Worm (Caenorhabditis elegans): Measurements from ENCODE around the gene rhr-2.

rhr-2 gene

ce11 chrV:11755848-11756247 is 25.9 kb upstream of the rhr-2 start:
- no peak for TF ChIP-seq pax-1 (tag; optimal IDR thresholded peaks at IDR 0.05)
- TF ChIP-seq sox-2 (GFP tag; IDR thresholded peaks at IDR 0.05): no peak
- no peak for TF ChIP-seq hlh-13 (GFP tag; optimal IDR thresholded peaks at IDR 0.05)
- no peak for TF ChIP-seq hlh-30 (tag; optimal IDR thresholded peaks at IDR 0.05; ENCODE audit: insufficient read depth)
- no peak for TF ChIP-seq ceh-22 (tag; optimal IDR thresholded peaks at IDR 0.05)
- TF ChIP-seq tbx-2 (tag; optimal IDR thresholded peaks at IDR 0.05): no peak
- TF ChIP-seq ztf-16 (tag; optimal IDR thresholded peaks at IDR 0.05): no peak
- TF ChIP-seq pqm-1 (tag; optimal IDR thresholded peaks at IDR 0.05): no peak
- no peak for TF ChIP-seq dve-1 (tag; optimal IDR thresholded peaks at IDR 0.05)
- TF ChIP-seq pag-3 (tag; optimal IDR thresholded peaks at IDR 0.05; ENCODE audit: borderline replicate concordance): no peak
- TF ChIP-seq hlh-15 (tag; optimal IDR thresholded peaks at IDR 0.05): no peak
- no peak for TF ChIP-seq nhr-232 (tag; optimal IDR thresholded peaks at IDR 0.05)
- TF ChIP-seq elt-4 (tag; optimal IDR thresholded peaks at IDR 0.05): no peak
- no peak for TF ChIP-seq nhr-11 (tag; optimal IDR thresholded peaks at IDR 0.05)
- no peak for TF ChIP-seq ceh-9 (tag; optimal IDR thresholded peaks at IDR 0.05)

- TF ChIP-seq fax-1 (tag; optimal IDR thresholded peaks at IDR 0.05) (no peak), ref-2 (tag; optimal IDR thresholded peaks at IDR 0.05) (no peak), ttx-3 (tag; optimal IDR thresholded peaks at IDR 0.05) (no peak), hlh-6 (tag; optimal IDR thresholded peaks at IDR 0.05) (no peak), C38D4.7 (GFP tag; optimal IDR thresholded peaks at IDR 0.05) (no peak), pha-4 (tag; optimal IDR thresholded peaks at IDR 0.05) (no peak), unc-86 (tag; optimal IDR thresholded peaks at IDR 0.05) (no peak), lim-6 (tag; optimal IDR thresholded peaks at IDR 0.05) (no peak), ceh-30 (tag; optimal IDR thresholded peaks at IDR 0.05) (no peak), nhr-11 (tag; optimal IDR thresholded peaks at IDR 0.05) (no peak), ceh-31 (tag; optimal IDR thresholded peaks at IDR 0.05) (no peak), pat-9 (tag; optimal IDR thresholded peaks at IDR 0.05) (no peak), pag-3 (tag; optimal IDR thresholded peaks at IDR 0.05; ENCODE audit: borderline replicate concordance) (no peak), Y22D7AL.16 (tag; optimal IDR thresholded peaks at IDR 0.05) (no peak), ceh-45 (GFP tag; IDR thresholded peaks at IDR 0.05) (no peak), sox-2 (GFP tag; IDR thresholded peaks at IDR 0.05) (no peak), unc-42 (tag; optimal IDR thresholded peaks at IDR 0.05) (no peak)
These were observed 21.5 kb upstream of the rhr-2 start for ce11 chrV:11751480-11751879.

DNA sequence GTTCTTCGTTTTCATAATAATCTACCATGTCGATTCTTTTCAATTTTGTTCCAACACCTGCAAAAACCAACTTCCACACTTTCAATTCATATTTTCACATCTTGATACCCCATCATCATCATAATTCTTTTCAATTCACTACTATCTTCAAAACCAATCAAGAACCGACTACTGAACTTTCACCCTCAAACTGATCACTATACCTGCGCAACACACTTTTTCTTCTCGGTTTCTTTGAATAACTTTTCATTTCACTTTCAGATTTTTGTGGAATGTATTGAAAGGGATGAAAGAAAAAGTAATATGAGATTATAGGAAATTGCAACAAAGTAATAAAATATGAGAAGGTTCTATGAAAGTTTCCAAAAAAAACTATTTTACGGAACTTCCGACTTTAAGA is 11.1 kb upstream of the rhr-2 start:
- no peak for TF ChIP-seq dve-1 (tag; optimal IDR thresholded peaks at IDR 0.05)
- no peak for TF ChIP-seq pha-2 (tag; optimal IDR thresholded peaks at IDR 0.05)
- no peak for TF ChIP-seq eyg-1 (tag; optimal IDR thresholded peaks at IDR 0.05)
- TF ChIP-seq ceh-24 (tag; optimal IDR thresholded peaks at IDR 0.05): no peak

DNA sequence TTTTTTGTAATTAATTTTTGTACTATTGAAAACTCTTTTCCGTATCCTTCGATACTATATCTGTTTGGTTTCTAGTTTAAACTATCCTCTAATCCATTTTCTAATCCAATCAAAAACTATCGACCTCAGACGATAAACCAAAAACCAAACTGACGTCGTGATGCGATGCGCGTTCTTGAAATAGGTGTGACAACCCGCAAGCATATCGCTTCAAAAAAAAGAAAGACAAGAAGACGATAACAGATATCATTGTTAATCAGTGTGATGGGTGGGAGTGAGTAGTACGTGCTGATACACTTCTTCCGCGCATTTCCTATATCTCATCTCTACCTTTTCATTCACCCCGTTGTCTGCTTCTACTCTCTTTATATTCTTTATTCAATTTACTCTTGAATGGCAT is 9.9 kb upstream of the rhr-2 start, which contains the start of gene T04F3.1:
Gene T04F3.1 (plus strand): TSS at position 246 of the 400 bp plus-strand sequence.
- TF ChIP-seq eyg-1 (tag; optimal IDR thresholded peaks at IDR 0.05): no peak
- no peak for TF ChIP-seq ceh-9 (tag; optimal IDR thresholded peaks at IDR 0.05)

DNA sequence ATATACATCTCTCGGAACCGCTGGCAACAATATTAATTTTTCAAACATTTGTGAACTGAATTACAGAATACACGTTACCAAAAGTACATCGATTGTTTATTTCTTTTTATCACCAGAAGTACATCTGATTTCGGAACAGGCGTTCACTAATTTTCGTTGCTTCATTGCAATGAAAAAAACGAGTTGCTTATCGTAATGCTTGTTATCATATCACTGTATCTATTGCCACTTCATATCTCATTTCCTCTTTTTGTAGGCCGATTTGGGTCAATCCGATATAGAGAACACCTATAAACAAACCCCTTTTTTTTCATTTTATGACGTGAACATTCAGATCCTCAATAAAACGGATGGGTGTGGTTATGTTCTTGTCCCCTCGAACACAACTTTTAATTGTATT is 7.4 kb upstream of the rhr-2 start:
- TF ChIP-seq unc-42 (tag; optimal IDR thresholded peaks at IDR 0.05): no peak
- no peak for TF ChIP-seq odd-2 (tag; optimal IDR thresholded peaks at IDR 0.05)
- no peak for TF ChIP-seq ztf-16 (tag; optimal IDR thresholded peaks at IDR 0.05)
- TF ChIP-seq dmd-4 (tag; optimal IDR thresholded peaks at IDR 0.05; ENCODE audit: borderline replicate concordance): no peak
- TF ChIP-seq Y22D7AL.16 (tag; optimal IDR thresholded peaks at IDR 0.05): no peak
- TF ChIP-seq ceh-18 (tag; optimal IDR thresholded peaks at IDR 0.05): no peak
- TF ChIP-seq ceh-34 (tag; optimal IDR thresholded peaks at IDR 0.05): no peak
- TF ChIP-seq zip-5 (tag; optimal IDR thresholded peaks at IDR 0.05): no peak
